Fruit fly (Drosophila melanogaster): Measurements from ENCODE around the gene CG11594.
A peak's percentile ranks its signal among the peaks of the same experiment; 100 is the strongest.

Gene CG11594

dm6 chr3L:4028305-4028704, 2.5 kb upstream of the CG11594 start, which contains the start of the genes Gr64b and Gr64c:
Gene Gr64b (plus strand): TSS chr3L:4028605.
Gene Gr64c (plus strand): TSS chr3L:4028605.
- TF ChIP-seq CG12768 (GFP tag; optimal IDR thresholded peaks at IDR 0.05) (no peak), kay (GFP tag; ENCODE audit: borderline replicate concordance) (no peak), Clk (GFP tag; optimal IDR thresholded peaks at IDR 0.05) (no peak), toe (GFP tag; optimal IDR thresholded peaks at IDR 0.05) (no peak), cnc (optimal IDR thresholded peaks at IDR 0.05) (no peak), CG14711 (tag; optimal IDR thresholded peaks at IDR 0.05) (no peak), CG33017 (tag; optimal IDR thresholded peaks at IDR 0.05) (no peak), bab1 (GFP tag; optimal IDR thresholded peaks at IDR 0.05) (no peak), CG7045 (GFP tag; optimal IDR thresholded peaks at IDR 0.05) (no peak), ovo (GFP tag; optimal IDR thresholded peaks at IDR 0.05) (no peak), Crg-1 (GFP tag; optimal IDR thresholded peaks at IDR 0.05) (no peak), tj (GFP tag; optimal IDR thresholded peaks at IDR 0.05) (no peak), CG7101 (tag; optimal IDR thresholded peaks at IDR 0.05) (no peak), Hr96 (GFP tag; optimal IDR thresholded peaks at IDR 0.05) (no peak), CG11617 (GFP tag; optimal IDR thresholded peaks at IDR 0.05) (no peak)

dm6 chr3L:4026506-4026868, 676 bp upstream of the CG11594 start, which contains the start of gene Gr64a:
Gene Gr64a (plus strand): TSS chr3L:4026769.
- no peak for TF ChIP-seq cic (GFP tag; optimal IDR thresholded peaks at IDR 0.05)
- no peak for TF ChIP-seq CG11617 (GFP tag; optimal IDR thresholded peaks at IDR 0.05)
- TF ChIP-seq CG1620 (GFP tag; optimal IDR thresholded peaks at IDR 0.05): no peak
- no peak for TF ChIP-seq CG12768 (GFP tag; optimal IDR thresholded peaks at IDR 0.05)

dm6 chr3L:4024464-4024863, 1.3 kb downstream of the CG11594 start:
- TF ChIP-seq CG33017 (tag; optimal IDR thresholded peaks at IDR 0.05) (no peak), bab1 (GFP tag; optimal IDR thresholded peaks at IDR 0.05) (no peak), CG5204 (GFP tag; optimal IDR thresholded peaks at IDR 0.05) (no peak), CG11617 (GFP tag; optimal IDR thresholded peaks at IDR 0.05) (no peak), cnc (optimal IDR thresholded peaks at IDR 0.05) (no peak), CG12768 (GFP tag; optimal IDR thresholded peaks at IDR 0.05) (no peak), tj (GFP tag; optimal IDR thresholded peaks at IDR 0.05) (no peak), kay (GFP tag; ENCODE audit: borderline replicate concordance) (no peak), CG7101 (tag; optimal IDR thresholded peaks at IDR 0.05) (no peak), CG1620 (GFP tag; optimal IDR thresholded peaks at IDR 0.05) (no peak)

dm6 chr3L:4021260-4021831, 4.5 kb downstream of the CG11594 start, which contains the start of gene Mul1:
Gene Mul1 (plus strand): TSS chr3L:4021457.
- TF ChIP-seq bab1 (GFP tag; optimal IDR thresholded peaks at IDR 0.05): peak; percentile 31
- TF ChIP-seq CG12768 (GFP tag; optimal IDR thresholded peaks at IDR 0.05): no peak
- TF ChIP-seq Mnt (GFP tag; optimal IDR thresholded peaks at IDR 0.05): no peak
- TF ChIP-seq Clk (GFP tag; optimal IDR thresholded peaks at IDR 0.05): no peak
- TF ChIP-seq ovo (GFP tag; optimal IDR thresholded peaks at IDR 0.05): no peak
- peak; percentile 13 for TF ChIP-seq cic (GFP tag; optimal IDR thresholded peaks at IDR 0.05)
- TF ChIP-seq CG11617 (GFP tag; optimal IDR thresholded peaks at IDR 0.05): no peak
- TF ChIP-seq Hr96 (GFP tag; optimal IDR thresholded peaks at IDR 0.05): no peak
- TF ChIP-seq CG14711 (tag; optimal IDR thresholded peaks at IDR 0.05): peak; percentile 15

- no peak for TF ChIP-seq CG7045 (GFP tag; optimal IDR thresholded peaks at IDR 0.05)
- no peak for TF ChIP-seq CG12768 (GFP tag; optimal IDR thresholded peaks at IDR 0.05)
- no peak for TF ChIP-seq Crg-1 (GFP tag; optimal IDR thresholded peaks at IDR 0.05)
- no peak for TF ChIP-seq toe (GFP tag; optimal IDR thresholded peaks at IDR 0.05)
- TF ChIP-seq Hr96 (GFP tag; optimal IDR thresholded peaks at IDR 0.05): no peak
- TF ChIP-seq cnc (optimal IDR thresholded peaks at IDR 0.05): no peak
- no peak for TF ChIP-seq CG14711 (tag; optimal IDR thresholded peaks at IDR 0.05)
- no peak for TF ChIP-seq CG33017 (tag; optimal IDR thresholded peaks at IDR 0.05)
Observed at dm6 chr3L:4018228-4018928, 7.4 kb downstream of the CG11594 start, which contains the start of gene FoxL1. Gene FoxL1 (plus strand): TSS chr3L:4018878.

dm6 chr3L:4016754-4017153, 9.1 kb downstream of the CG11594 start:
- no peak for TF ChIP-seq Crg-1 (GFP tag; optimal IDR thresholded peaks at IDR 0.05)
- TF ChIP-seq CG5204 (GFP tag; optimal IDR thresholded peaks at IDR 0.05): no peak
- no peak for TF ChIP-seq CG7101 (tag; optimal IDR thresholded peaks at IDR 0.05)
- no peak for TF ChIP-seq CG33017 (tag; optimal IDR thresholded peaks at IDR 0.05)
- no peak for TF ChIP-seq toe (GFP tag; optimal IDR thresholded peaks at IDR 0.05)
- TF ChIP-seq pad (GFP tag; optimal IDR thresholded peaks at IDR 0.05): no peak
- TF ChIP-seq CG14711 (tag; optimal IDR thresholded peaks at IDR 0.05): no peak

dm6 chr3L:4014349-4014748, 11.5 kb downstream of the CG11594 start:
- TF ChIP-seq CG14711 (tag; optimal IDR thresholded peaks at IDR 0.05): no peak
- TF ChIP-seq CG11617 (GFP tag; optimal IDR thresholded peaks at IDR 0.05): no peak
- no peak for TF ChIP-seq CG7045 (GFP tag; optimal IDR thresholded peaks at IDR 0.05)
- TF ChIP-seq Mnt (GFP tag; optimal IDR thresholded peaks at IDR 0.05): no peak
- no peak for TF ChIP-seq ovo (GFP tag; optimal IDR thresholded peaks at IDR 0.05)
- TF ChIP-seq Hr96 (GFP tag; optimal IDR thresholded peaks at IDR 0.05): no peak
- no peak for TF ChIP-seq bab1 (GFP tag; optimal IDR thresholded peaks at IDR 0.05)
- no peak for TF ChIP-seq tj (GFP tag; optimal IDR thresholded peaks at IDR 0.05)
- no peak for TF ChIP-seq CG7101 (tag; optimal IDR thresholded peaks at IDR 0.05)
- no peak for TF ChIP-seq Clk (GFP tag; optimal IDR thresholded peaks at IDR 0.05)
- no peak for TF ChIP-seq CG1620 (GFP tag; optimal IDR thresholded peaks at IDR 0.05)

Data from whole organism, adult.